Worm (Caenorhabditis elegans) whole organism, L4/young adult: ENCODE results near the gene ceh-91.

Source experiments
- W03F9.2 ChIP-seq: fragments of 150-350 bp; optimal IDR thresholded peaks from 2 replicates; lab custom pipeline; 2014; ENCODE audit warnings: missing biosample characterization, missing genetic modification characterization
- dao-5 ChIP-seq: sonication (generic microtip); optimal IDR thresholded peaks from 2 replicates; lab custom pipeline; 2016; ENCODE audit warnings: missing genotype, missing genetic modification characterization, moderate library complexity, missing compliant biosample characterization
- him-1 ChIP-seq: sonication (generic microtip); optimal IDR thresholded peaks from 2 replicates; lab custom pipeline; 2016; ENCODE audit warnings: missing genotype, missing genetic modification reagents, missing genetic modification characterization, missing compliant biosample characterization

DNA sequence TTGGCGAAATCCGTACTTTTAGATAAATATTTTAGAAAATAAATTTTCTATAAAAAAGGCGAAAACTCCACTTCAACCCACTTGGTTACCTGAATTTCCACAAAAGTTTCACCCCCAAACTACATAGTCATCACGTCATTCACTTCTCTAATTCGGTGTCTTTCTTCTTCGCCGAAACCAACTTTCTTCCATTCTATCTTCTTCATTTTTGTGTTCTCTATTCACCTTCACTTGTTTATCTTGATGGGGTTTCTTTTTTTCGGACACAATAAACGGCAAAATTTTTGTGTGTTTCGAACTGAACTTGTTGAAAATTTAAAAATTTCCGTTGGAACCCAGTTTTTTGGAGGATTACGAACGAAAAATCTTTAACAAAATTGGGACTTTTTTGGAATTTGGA is 50.3 kb downstream of the ceh-91 start:
- TF ChIP-seq W03F9.2 (no peak), him-1 (tag; lab: Kevin White, UChicago) (no peak), dao-5 (tag; lab: Kevin White, UChicago) (no peak)
